Worm (Caenorhabditis elegans) whole organism, L4/young adult: ENCODE data around the gene H11E01.3.

ENCODE experiments used
- W03F9.2 ChIP-seq: fragments of 150-350 bp; optimal IDR thresholded peaks from 2 replicates; lab custom pipeline; 2014; ENCODE audit warnings: missing biosample characterization, missing genetic modification characterization
- dao-5 ChIP-seq: sonication (generic microtip); optimal IDR thresholded peaks from 2 replicates; lab custom pipeline; 2016; ENCODE audit warnings: missing genotype, missing genetic modification characterization, moderate library complexity, missing compliant biosample characterization
- him-1 ChIP-seq: sonication (generic microtip); optimal IDR thresholded peaks from 2 replicates; lab custom pipeline; 2016; ENCODE audit warnings: missing genotype, missing genetic modification reagents, missing genetic modification characterization, missing compliant biosample characterization

DNA sequence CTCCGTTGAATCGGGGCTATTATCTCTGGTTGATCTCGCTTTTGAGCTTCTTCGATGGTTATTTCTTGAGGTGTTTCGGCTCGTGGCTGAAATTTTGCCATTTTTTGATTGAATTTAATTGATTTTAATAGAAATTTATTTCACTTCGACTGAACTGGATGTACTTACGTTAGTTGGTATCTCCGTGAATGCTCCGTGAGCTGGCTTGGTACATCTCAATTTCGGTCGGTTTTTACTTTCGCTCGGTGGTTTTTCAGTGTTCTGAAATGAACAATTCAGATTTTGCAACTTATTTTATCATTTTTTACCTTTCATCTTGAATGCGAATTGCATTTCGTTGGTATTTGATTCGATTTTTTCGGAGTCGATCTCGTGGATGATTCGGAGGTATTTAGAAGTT lies 60.2 kb downstream of the H11E01.3 start, which contains the start of gene R09H3.2:
- TF ChIP-seq W03F9.2 (tag; lab: Kevin White, UChicago) (no peak), him-1 (tag; lab: Kevin White, UChicago) (no peak), dao-5 (no peak)
